Fruit fly (Drosophila melanogaster) whole organism, embryonic: ENCODE results near the gene CG43181.

Source experiments
- ATbp ChIP-seq: fragments of 200-800 bp; sonication (Bioruptor generic); optimal IDR thresholded peaks from 2 replicates; lab custom pipeline; 2017; ENCODE audit warnings: missing biosample characterization, mild to moderate bottlenecking, missing genetic modification characterization, missing genetic modification reagents
- CG10147 ChIP-seq: fragments of 200-800 bp; sonication (Bioruptor generic); optimal IDR thresholded peaks from 2 replicates; lab custom pipeline; 2019; ENCODE audit warnings: missing biosample characterization, mild to moderate bottlenecking, missing genetic modification characterization, moderate library complexity
- CG10321 ChIP-seq: fragments of 200-800 bp; sonication (Bioruptor generic); IDR thresholded peaks from 2 replicates; pipeline ENCODE4 v1.3.6; 2022; ENCODE audit warnings: missing biosample characterization, missing genetic modification characterization
- CG12219 ChIP-seq: fragments of 200-800 bp; sonication (Bioruptor generic); optimal IDR thresholded peaks from 3 replicates; lab custom pipeline; 2018; ENCODE audit warnings: missing biosample characterization, mild to moderate bottlenecking, missing genetic modification characterization
- CG13296 ChIP-seq: fragments of 200-800 bp; sonication (Bioruptor generic); optimal IDR thresholded peaks from 3 replicates; lab custom pipeline; 2018; ENCODE audit warnings: missing biosample characterization, mild to moderate bottlenecking, missing genetic modification characterization
- CG14667 ChIP-seq: fragments of 200-800 bp; sonication (Bioruptor generic); IDR thresholded peaks from 2 replicates; pipeline ENCODE4 v1.3.6; 2022; ENCODE audit warnings: missing biosample characterization, missing genetic modification characterization
- CG15269 ChIP-seq: fragments of 200-800 bp; sonication (Bioruptor generic); optimal IDR thresholded peaks from 2 replicates; lab custom pipeline; 2018; ENCODE audit warnings: missing biosample characterization, mild to moderate bottlenecking, missing genetic modification characterization, moderate library complexity
- CG16813 ChIP-seq: fragments of 200-800 bp; sonication (Bioruptor generic); IDR thresholded peaks from 3 replicates; pipeline ENCODE4 v1.3.6; 2022; ENCODE audit warnings: missing biosample characterization, missing genetic modification characterization; ENCODE audit not compliant: partially characterized antibody
- CG16815 ChIP-seq: fragments of 200-800 bp; sonication (Bioruptor generic); optimal IDR thresholded peaks from 3 replicates; lab custom pipeline; 2017; ENCODE audit warnings: missing biosample characterization, mild to moderate bottlenecking, missing genetic modification characterization
- CG17361 ChIP-seq: fragments of 200-800 bp; sonication (Bioruptor generic); IDR thresholded peaks from 3 replicates; pipeline ENCODE4 v1.3.6; 2022; ENCODE audit warnings: missing biosample characterization, missing genetic modification characterization
- CG18011 ChIP-seq: fragments of 200-800 bp; sonication (Bioruptor generic); optimal IDR thresholded peaks from 2 replicates; lab custom pipeline; 2017; ENCODE audit warnings: missing biosample characterization, missing genetic modification characterization, mild to moderate bottlenecking, moderate library complexity, missing genotype
- CG32767 ChIP-seq: fragments of 200-800 bp; sonication (Bioruptor generic); IDR thresholded peaks from 2 replicates; pipeline ENCODE4 v1.3.6; 2022; ENCODE audit warnings: missing biosample characterization, missing genetic modification characterization
- CG34422 ChIP-seq: fragments of 200-800 bp; sonication (Bioruptor generic); IDR thresholded peaks from 3 replicates; pipeline ENCODE4 v1.3.6; 2022; ENCODE audit warnings: missing biosample characterization, missing genetic modification characterization
- CG42726 ChIP-seq: fragments of 200-800 bp; sonication (Bioruptor generic); IDR thresholded peaks from 2 replicates; pipeline ENCODE4 v1.3.6; 2022; ENCODE audit warnings: missing biosample characterization, missing genetic modification characterization; ENCODE audit not compliant: partially characterized antibody
- CG6254 ChIP-seq: fragments of 200-800 bp; sonication (Bioruptor generic); optimal IDR thresholded peaks from 3 replicates; lab custom pipeline; 2017; ENCODE audit warnings: mild to moderate bottlenecking, missing biosample characterization, missing genetic modification reagents, missing genetic modification characterization
- CG6765 ChIP-seq: fragments of 200-800 bp; sonication (Bioruptor generic); optimal IDR thresholded peaks from 3 replicates; lab custom pipeline; 2017; ENCODE audit warnings: missing biosample characterization, mild to moderate bottlenecking, missing genetic modification characterization
- CG8359 ChIP-seq: fragments of 200-800 bp; sonication (Bioruptor generic); optimal IDR thresholded peaks from 2 replicates; lab custom pipeline; 2017; ENCODE audit warnings: missing biosample characterization, mild to moderate bottlenecking, missing genetic modification characterization, borderline replicate concordance
- CG8924 ChIP-seq: fragments of 200-800 bp; optimal IDR thresholded peaks from 3 replicates; lab custom pipeline; 2019; ENCODE audit warnings: missing biosample characterization, mild to moderate bottlenecking, missing genetic modification characterization, moderate library complexity
- CG9437 ChIP-seq: fragments of 200-800 bp; sonication (Bioruptor generic); optimal IDR thresholded peaks from 2 replicates; lab custom pipeline; 2018; ENCODE audit warnings: missing biosample characterization, mild to moderate bottlenecking, missing genetic modification characterization
- Chrac-16 ChIP-seq: fragments of 200-800 bp; sonication (Bioruptor generic); optimal IDR thresholded peaks from 3 replicates; lab custom pipeline; 2016; ENCODE audit warnings: missing biosample characterization, missing genetic modification characterization
- D19B ChIP-seq: fragments of 200-800 bp; sonication (Bioruptor generic); optimal IDR thresholded peaks from 2 replicates; lab custom pipeline; 2017; ENCODE audit warnings: missing biosample characterization, mild to moderate bottlenecking, missing genetic modification characterization
- Dek ChIP-seq: fragments of 200-800 bp; sonication (Bioruptor generic); optimal IDR thresholded peaks from 3 replicates; lab custom pipeline; 2019; ENCODE audit warnings: missing biosample characterization, mild to moderate bottlenecking, missing genetic modification characterization, moderate library complexity
- Drgx ChIP-seq: fragments of 200-800 bp; sonication (Bioruptor generic); IDR thresholded peaks from 2 replicates; pipeline ENCODE4 v1.3.6; 2022; ENCODE audit warnings: missing biosample characterization, missing genetic modification characterization
- E2f2 ChIP-seq: fragments of 200-800 bp; sonication (Bioruptor generic); IDR thresholded peaks from 2 replicates; pipeline ENCODE4 v1.3.6; 2022; ENCODE audit warnings: missing biosample characterization, missing genetic modification characterization
- GATAe ChIP-seq: fragments of 200-800 bp; sonication (Bioruptor generic); conservative IDR thresholded peaks from 2 replicates; pipeline ENCODE4 v1.3.6; 2022; ENCODE audit warnings: missing biosample characterization, missing genetic modification characterization
- HLH4C ChIP-seq: fragments of 200-800 bp; sonication (Bioruptor generic); IDR thresholded peaks from 3 replicates; pipeline ENCODE4 v1.3.6; 2022; ENCODE audit warnings: missing biosample characterization, missing genetic modification characterization; ENCODE audit not compliant: partially characterized antibody
- Ptx1 ChIP-seq: fragments of 200-800 bp; sonication (Bioruptor generic); IDR thresholded peaks from 2 replicates; pipeline ENCODE4 v1.3.6; 2022; ENCODE audit warnings: missing biosample characterization, missing genetic modification characterization
- Sox100B ChIP-seq: fragments of 200-800 bp; sonication (Bioruptor generic); optimal IDR thresholded peaks from 3 replicates; lab custom pipeline; 2018; ENCODE audit warnings: missing biosample characterization, mild to moderate bottlenecking, missing genetic modification characterization
- abd-A ChIP-seq: fragments of 200-800 bp; sonication (Bioruptor generic); optimal IDR thresholded peaks from 3 replicates; lab custom pipeline; 2019; ENCODE audit warnings: missing biosample characterization, mild to moderate bottlenecking, missing genetic modification characterization, moderate library complexity
- ap ChIP-seq: fragments of 200-800 bp; sonication (Bioruptor generic); IDR thresholded peaks from 2 replicates; pipeline ENCODE4 v1.3.6; 2022; ENCODE audit warnings: missing biosample characterization, missing genetic modification characterization
- ato ChIP-seq: fragments of 200-800 bp; sonication (Bioruptor generic); IDR thresholded peaks from 2 replicates; pipeline ENCODE4 v1.3.6; 2022; ENCODE audit warnings: missing biosample characterization, missing genetic modification characterization; ENCODE audit not compliant: partially characterized antibody
- cato ChIP-seq: fragments of 200-800 bp; sonication (Bioruptor generic); optimal IDR thresholded peaks from 2 replicates; lab custom pipeline; 2016; ENCODE audit warnings: missing biosample characterization, missing genetic modification characterization, borderline replicate concordance
- dpn ChIP-seq, 2 experiments: fragments of 200-800 bp; sonication (Bioruptor generic); optimal IDR thresholded peaks; 3 replicates each; lab custom pipeline; 2016; ENCODE audit warnings: missing biosample characterization in 2 of 2, missing genetic modification characterization in 2 of 2
- ewg ChIP-seq: fragments of 200-800 bp; sonication (Bioruptor generic); optimal IDR thresholded peaks from 3 replicates; lab custom pipeline; 2017; ENCODE audit warnings: mild to moderate bottlenecking, missing biosample characterization, missing genetic modification reagents, missing genetic modification characterization
- gem ChIP-seq: fragments of 200-800 bp; sonication (Bioruptor generic); optimal IDR thresholded peaks from 2 replicates; lab custom pipeline; 2019; ENCODE audit warnings: missing biosample characterization, mild to moderate bottlenecking, missing genetic modification characterization, moderate library complexity
- grn ChIP-seq: fragments of 200-800 bp; sonication (Bioruptor generic); optimal IDR thresholded peaks from 3 replicates; lab custom pipeline; 2017; ENCODE audit warnings: missing biosample characterization, missing genetic modification characterization
- gro ChIP-seq: fragments of 200-800 bp; sonication (Bioruptor generic); optimal IDR thresholded peaks from 2 replicates; lab custom pipeline; 2016; ENCODE audit warnings: missing biosample characterization, missing genetic modification characterization
- jing ChIP-seq: fragments of 200-800 bp; sonication (Bioruptor generic); optimal IDR thresholded peaks from 2 replicates; lab custom pipeline; 2018; ENCODE audit warnings: missing biosample characterization, mild to moderate bottlenecking, missing genetic modification characterization
- jumu ChIP-seq: fragments of 200-800 bp; sonication (Bioruptor generic); optimal IDR thresholded peaks from 3 replicates; lab custom pipeline; 2016; ENCODE audit warnings: missing biosample characterization, missing genetic modification characterization
- lov ChIP-seq, 2 experiments: fragments of 200-800 bp in 1 of 2; fragments of >200 bp in 1 of 2; sonication (Bioruptor generic) in 1 of 2; IDR thresholded peaks in 1 of 2; optimal IDR thresholded peaks in 1 of 2; 2 replicates in 1 of 2; 3 replicates in 1 of 2; pipeline versions ENCODE4 v1.3.6 to Lab custom; 2017 to 2022; ENCODE audit warnings: missing biosample characterization in 1 of 2, missing genetic modification characterization in 1 of 2
- mam ChIP-seq: fragments of 200-800 bp; sonication (Bioruptor generic); optimal IDR thresholded peaks from 3 replicates; lab custom pipeline; 2016; ENCODE audit warnings: missing biosample characterization, missing genetic modification characterization
- prd ChIP-seq, 3 experiments: fragments of >200 bp in 2 of 3; fragments of 200-800 bp in 1 of 3; sonication (Bioruptor generic) in 1 of 3; optimal IDR thresholded peaks in 2 of 3; IDR thresholded peaks in 1 of 3; 2 replicates in 2 of 3; 3 replicates in 1 of 3; pipeline versions ENCODE4 v1.3.6 to Lab custom; 2017 to 2022; ENCODE audit warnings: missing biosample characterization in 1 of 3, missing genetic modification characterization in 1 of 3
- run ChIP-seq: fragments of 200-800 bp; sonication (Bioruptor generic); optimal IDR thresholded peaks from 3 replicates; lab custom pipeline; 2018; ENCODE audit warnings: missing biosample characterization, mild to moderate bottlenecking, missing genetic modification characterization
- sens ChIP-seq: fragments of 200-800 bp; sonication (Bioruptor generic); peaks from one replicate; lab custom pipeline; 2016; ENCODE audit warnings: missing biosample characterization, missing genetic modification characterization
- seq ChIP-seq: fragments of 200-800 bp; sonication (Bioruptor generic); IDR thresholded peaks from 2 replicates; pipeline ENCODE4 v1.3.6; 2022; ENCODE audit warnings: missing biosample characterization, missing genetic modification characterization
- slou ChIP-seq: fragments of 200-800 bp; sonication (Bioruptor generic); optimal IDR thresholded peaks from 3 replicates; lab custom pipeline; 2016; ENCODE audit warnings: missing biosample characterization, missing genetic modification characterization
- slp2 ChIP-seq: fragments of 200-800 bp; sonication (Bioruptor generic); optimal IDR thresholded peaks from 2 replicates; lab custom pipeline; 2016; ENCODE audit warnings: missing biosample characterization, missing genetic modification characterization
- tx ChIP-seq: fragments of 200-800 bp; sonication (Bioruptor generic); optimal IDR thresholded peaks from 2 replicates; lab custom pipeline; 2016; ENCODE audit warnings: missing biosample characterization, missing genetic modification characterization
- zen2 ChIP-seq: fragments of 200-800 bp; sonication (Bioruptor generic); IDR thresholded peaks from 3 replicates; pipeline ENCODE4 v1.3.6; 2022; ENCODE audit warnings: missing biosample characterization, missing genetic modification characterization; ENCODE audit not compliant: partially characterized antibody

CG43181 gene

DNA sequence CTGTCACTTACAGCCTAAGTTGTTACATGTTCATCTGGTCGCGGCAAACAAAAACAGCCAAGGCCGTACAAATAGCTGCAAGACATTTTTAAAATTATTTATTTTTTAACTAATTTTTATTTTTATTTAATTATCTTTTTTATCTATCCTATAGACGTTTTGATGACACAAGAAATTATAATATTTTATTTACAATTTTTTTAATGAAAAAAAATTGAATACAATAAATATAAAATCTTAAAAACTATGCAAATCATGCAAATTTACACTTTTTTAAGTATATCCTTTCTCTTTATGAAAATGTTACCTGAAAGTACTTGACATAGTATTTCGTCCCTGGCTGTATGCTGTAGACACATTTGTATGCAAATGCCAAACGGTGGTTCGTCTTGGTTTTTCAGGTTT is 12.2 kb upstream of the CG43181 start (continued):
- TF ChIP-seq CG16815 (GFP tag; lab: Kevin White, UChicago) (peak; percentile 14), seq (GFP tag; lab: Robert Waterston, UW) (peak; percentile 58), ap (peak; percentile 59; the same call in 1 of the 2 replicates), Chrac-16 (GFP tag; lab: Kevin White, UChicago) (peak; percentile 12), CG6765 (GFP tag; lab: Kevin White, UChicago) (peak; percentile 55), dpn (GFP tag; optimal IDR thresholded peaks at IDR 0.05; lab: Kevin White, UChicago) (peak in 1 of 2 experiments; percentile 51), CG16813 (GFP tag; lab: Robert Waterston, UW) (no peak), Ptx1 (GFP tag; lab: Robert Waterston, UW) (peak; percentile 75), run (tag; lab: Kevin White, UChicago) (peak; percentile 87), cato (GFP tag; lab: Kevin White, UChicago) (no peak), lov (optimal IDR thresholded peaks at IDR 0.05; lab: Kevin White, UChicago) (no peak), lov (GFP tag; IDR thresholded peaks at IDR 0.05; lab: Robert Waterston, UW) (no peak), D19B (GFP tag; lab: Kevin White, UChicago) (peak; percentile 21), CG13296 (GFP tag; lab: Kevin White, UChicago) (peak; percentile 92), E2f2 (GFP tag; lab: Robert Waterston, UW) (peak; percentile 45; the same call in 1 of the 2 replicates), CG10147 (peak; percentile 79), CG17361 (GFP tag; lab: Robert Waterston, UW) (peak; percentile 90), mam (GFP tag; lab: Kevin White, UChicago) (no peak), CG34422 (GFP tag; lab: Robert Waterston, UW) (0 out of 3 replicates have a peak, but pooled peaks have one; percentile 31), CG18011 (GFP tag; lab: Kevin White, UChicago) (no peak), CG32767 (GFP tag; lab: Robert Waterston, UW) (peak; percentile 77), Sox100B (GFP tag; lab: Kevin White, UChicago) (peak; percentile 90), grn (GFP tag; lab: Kevin White, UChicago) (no peak), prd (optimal IDR thresholded peaks at IDR 0.05; lab: Kevin White, UChicago) (no peak), prd (GFP tag; IDR thresholded peaks at IDR 0.05; lab: Robert Waterston, UW) (peak; percentile 51), jing (GFP tag; lab: Kevin White, UChicago) (no peak), CG10321 (GFP tag; lab: Robert Waterston, UW) (no peak), ato (GFP tag; lab: Robert Waterston, UW) (no peak), CG12219 (peak; percentile 3), Dek (tag; lab: Kevin White, UChicago) (peak; percentile 76), slou (GFP tag; lab: Kevin White, UChicago) (no peak), CG8359 (GFP tag; lab: Kevin White, UChicago) (peak; percentile 25), tx (GFP tag; lab: Kevin White, UChicago) (no peak), CG14667 (GFP tag; lab: Robert Waterston, UW) (peak; percentile 30; the same call in 1 of the 2 replicates), HLH4C (GFP tag; lab: Robert Waterston, UW) (no peak), gro (no peak), slp2 (GFP tag; lab: Kevin White, UChicago) (no peak), CG6254 (GFP tag; lab: Kevin White, UChicago) (peak; percentile 52), ewg (GFP tag; lab: Kevin White, UChicago) (peak; percentile 41), sens (GFP tag; lab: Kevin White, UChicago) (peak; percentile 60), CG42726 (GFP tag; lab: Robert Waterston, UW) (no peak), CG9437 (peak; percentile 85), abd-A (peak; percentile 57), zen2 (no peak), CG15269 (tag; lab: Kevin White, UChicago) (peak; percentile 90), GATAe (GFP tag; lab: Robert Waterston, UW) (no peak), gem (peak; percentile 91), ATbp (GFP tag; lab: Kevin White, UChicago) (peak; percentile 58), jumu (GFP tag; lab: Kevin White, UChicago) (no peak), CG8924 (tag; lab: Kevin White, UChicago) (peak; percentile 90), Drgx (GFP tag; lab: Robert Waterston, UW) (peak; percentile 72; the same call in 1 of the 2 replicates)
